Worm (Caenorhabditis elegans) whole organism, L1 larva: ENCODE results near the gene F08C6.5.

ENCODE experiments used
- ceh-82 ChIP-seq, 3 experiments: fragments of 150-350 bp in 1 of 3; sonication (generic microtip) in 2 of 3; optimal IDR thresholded peaks; 2 replicates each; lab custom pipeline; 2014 to 2017; ENCODE audit warnings: missing biosample characterization in 3 of 3, missing genetic modification characterization in 3 of 3
- hpl-2 ChIP-seq: fragments of 150-350 bp; optimal IDR thresholded peaks from 2 replicates; lab custom pipeline; 2014; ENCODE audit warnings: missing biosample characterization, missing genetic modification reagents, missing genetic modification characterization
- nhr-12 ChIP-seq: sonication (generic microtip); optimal IDR thresholded peaks from 2 replicates; lab custom pipeline; 2017; ENCODE audit warnings: missing biosample characterization, missing genetic modification characterization
- pqm-1 ChIP-seq: sonication (generic microtip); optimal IDR thresholded peaks from 3 replicates; lab custom pipeline; 2017; ENCODE audit warnings: missing biosample characterization, missing genetic modification characterization

ce11 chrX:7596627-7597026 is 37.4 kb downstream of the F08C6.5 start, which contains the start of gene C44E12.1:
- no peak for TF ChIP-seq nhr-12 (tag; lab: Kevin White, UChicago)
- no peak for TF ChIP-seq hpl-2 (GFP tag; lab: Kevin White, UChicago)
- TF ChIP-seq pqm-1 (tag; lab: Kevin White, UChicago), result no peak
- TF ChIP-seq ceh-82 (tag; optimal IDR thresholded peaks at IDR 0.05; lab: Kevin White, UChicago), result no peak
